Fruit fly (Drosophila melanogaster) S2 (cell line): ENCODE results near the gene CG43168.

ENCODE experiments used
- CG8478 ChIP-seq: fragments of >200 bp; optimal IDR thresholded peaks from 2 replicates; lab custom pipeline; 2018
- CTCF ChIP-seq, 2 experiments: fragments of >200 bp; optimal IDR thresholded peaks; 2 replicates each; lab custom pipeline; 2018

DNA sequence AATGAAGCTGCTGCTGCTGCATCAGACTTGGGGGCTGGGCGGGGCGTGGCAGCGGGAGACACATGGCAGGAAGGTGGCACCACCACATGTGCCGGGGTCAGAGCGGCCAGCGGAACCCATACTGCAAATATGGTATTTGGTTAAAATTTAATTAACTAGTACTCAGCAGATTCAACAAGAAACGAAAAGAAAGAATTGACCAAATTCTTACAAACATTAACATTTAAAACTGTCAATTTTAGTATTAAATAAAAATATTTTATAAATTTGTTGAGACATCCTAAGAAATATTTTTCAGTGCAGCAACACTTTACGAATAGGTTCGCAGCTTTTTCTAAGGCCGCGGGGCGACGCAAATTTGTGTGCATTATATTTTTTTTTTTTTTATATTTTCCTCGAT, 41.9 kb downstream of the CG43168 start:
- no peak for TF ChIP-seq CTCF (optimal IDR thresholded peaks at IDR 0.05; lab: Kevin White, UChicago)
- no peak for TF ChIP-seq CG8478 (lab: Kevin White, UChicago)
